Worm (Caenorhabditis elegans): ENCODE measurements around the gene chil-9.
A peak's percentile ranks its signal among the peaks of the same experiment; 100 is the strongest.

Gene chil-9

ce11 chrII:9886216-9886615, 41.1 kb upstream of the chil-9 start, which contains the start of gene algn-8 (continued):
- TF ChIP-seq Y53F4B.3 (GFP tag; IDR thresholded peaks at IDR 0.05) (no peak), lin-26 (GFP tag; IDR thresholded peaks at IDR 0.05) (no peak), hrde-1 (tag; optimal IDR thresholded peaks at IDR 0.05; ENCODE audit: borderline replicate concordance) (peak; percentile 50), fkh-3 (tag; optimal IDR thresholded peaks at IDR 0.05) (no peak), snpc-3.4 (tag; optimal IDR thresholded peaks at IDR 0.05) (no peak), ceh-100 (GFP tag; IDR thresholded peaks at IDR 0.05) (no peak), tlf-1 (GFP tag; optimal IDR thresholded peaks at IDR 0.05) (peak; percentile 3), B0019.2 (GFP tag; conservative IDR thresholded peaks at IDR 0.05) (no peak), madf-3 (GFP tag; IDR thresholded peaks at IDR 0.05) (0 out of 2 replicates have a peak, but pooled peaks have one; percentile 12), atf-7 (tag; optimal IDR thresholded peaks at IDR 0.05) (peak; percentile 45), nhr-27 (tag; optimal IDR thresholded peaks at IDR 0.05) (no peak), ztf-28 (GFP tag; IDR thresholded peaks at IDR 0.05) (no peak), ztf-18 (tag; optimal IDR thresholded peaks at IDR 0.05) (no peak), F57A8.1 (GFP tag; optimal IDR thresholded peaks at IDR 0.05) (no peak), Y56A3A.18 (GFP tag; IDR thresholded peaks at IDR 0.05) (0 out of 2 replicates have a peak, but pooled peaks have one; percentile 33), ceh-27 (GFP tag; optimal IDR thresholded peaks at IDR 0.05) (no peak), lsy-27 (tag; optimal IDR thresholded peaks at IDR 0.05; ENCODE audit: borderline replicate concordance, insufficient read depth) (no peak), mes-4 (tag; optimal IDR thresholded peaks at IDR 0.05) (no peak), tbx-9 (tag; optimal IDR thresholded peaks at IDR 0.05; ENCODE audit: borderline replicate concordance) (no peak), ceh-58 (GFP tag; IDR thresholded peaks at IDR 0.05) (no peak), gei-17 (GFP tag; optimal IDR thresholded peaks at IDR 0.05) (no peak), dpff-1 (tag; optimal IDR thresholded peaks at IDR 0.05) (no peak), unc-130 (GFP tag; optimal IDR thresholded peaks at IDR 0.05) (peak; percentile 55), attf-6 (GFP tag; IDR thresholded peaks at IDR 0.05) (no peak), nfyb-1 (GFP tag; IDR thresholded peaks at IDR 0.05) (no peak), F52B5.7 (tag; optimal IDR thresholded peaks at IDR 0.05) (no peak), ceh-40 (GFP tag; IDR thresholded peaks at IDR 0.05) (no peak), unc-62 (GFP tag; optimal IDR thresholded peaks at IDR 0.05) (no peak), Y67H2A.10 (GFP tag; conservative IDR thresholded peaks at IDR 0.05) (no peak), F39B2.1 (GFP tag; IDR thresholded peaks at IDR 0.05) (no peak), akir-1 (GFP tag; optimal IDR thresholded peaks at IDR 0.05) (no peak), madf-8 (GFP tag; conservative IDR thresholded peaks at IDR 0.05) (no peak), hmg-20 (GFP tag; IDR thresholded peaks at IDR 0.05) (no peak), zim-3 (tag; optimal IDR thresholded peaks at IDR 0.05) (peak; percentile 36), snpc-4 (GFP tag; optimal IDR thresholded peaks at IDR 0.05) (no peak), snpc-4 (tag; optimal IDR thresholded peaks at IDR 0.05) (no peak), chd-7 (tag; optimal IDR thresholded peaks at IDR 0.05) (peak; percentile 45), ets-4 (GFP tag; optimal IDR thresholded peaks at IDR 0.05) (no peak), B0336.3 (GFP tag; IDR thresholded peaks at IDR 0.05) (peak; percentile 62), efl-1 (GFP tag; optimal IDR thresholded peaks at IDR 0.05) (no peak), repo-1 (tag; optimal IDR thresholded peaks at IDR 0.05) (peak; percentile 67), ekl-4 (GFP tag; IDR thresholded peaks at IDR 0.05) (0 out of 2 replicates have a peak, but pooled peaks have one; percentile 24), rcor-1 (GFP tag; IDR thresholded peaks at IDR 0.05) (no peak), mxl-1 (tag; optimal IDR thresholded peaks at IDR 0.05) (no peak), F33H1.4 (GFP tag; IDR thresholded peaks at IDR 0.05) (no peak), lsl-1 (GFP tag; optimal IDR thresholded peaks at IDR 0.05) (no peak)

All from whole organism, young adult.